Fruit fly (Drosophila melanogaster) whole organism, wandering third instar larva: ENCODE data around the gene PolZ2.

Source experiments
- Abd-B ChIP-seq: fragments of >200 bp; optimal IDR thresholded peaks from 2 replicates; lab custom pipeline; 2017; ENCODE audit warnings: missing biosample characterization, missing genetic modification characterization
- CG32264 ChIP-seq: fragments of 200-800 bp; sonication (Bioruptor generic); optimal IDR thresholded peaks from 2 replicates; lab custom pipeline; 2016; ENCODE audit warnings: missing biosample characterization, missing genetic modification characterization
- CrebA ChIP-seq: fragments of 200-800 bp; sonication (Bioruptor generic); optimal IDR thresholded peaks from 2 replicates; lab custom pipeline; 2016; ENCODE audit warnings: missing biosample characterization, mild to moderate bottlenecking, missing genetic modification characterization, borderline replicate concordance
- Dfd ChIP-seq: fragments of >200 bp; optimal IDR thresholded peaks from 2 replicates; lab custom pipeline; 2017; ENCODE audit warnings: missing biosample characterization, missing genetic modification characterization
- Dif ChIP-seq: fragments of 200-275, 200-300 bp; sonication (Bioruptor generic); optimal IDR thresholded peaks from 2 replicates; lab custom pipeline; 2018; ENCODE audit warnings: missing biosample characterization, missing genetic modification characterization; ENCODE audit not compliant: partially characterized antibody
- Hr78 ChIP-seq: fragments of >200 bp; optimal IDR thresholded peaks from 2 replicates; lab custom pipeline; 2017; ENCODE audit warnings: missing biosample characterization, missing genetic modification characterization
- Hr83 ChIP-seq: fragments of 200-300 bp; sonication (Bioruptor generic); optimal IDR thresholded peaks from 2 replicates; lab custom pipeline; 2016; ENCODE audit warnings: missing biosample characterization, mild to moderate bottlenecking, missing genetic modification characterization, moderate library complexity; ENCODE audit not compliant: poor library complexity, severe bottlenecking
- Jra ChIP-seq: sonication (Bioruptor generic); optimal IDR thresholded peaks from 2 replicates; lab custom pipeline; 2016; ENCODE audit warnings: missing biosample characterization, missing genetic modification characterization
- Mio ChIP-seq: sonication (Bioruptor generic); optimal IDR thresholded peaks from 2 replicates; lab custom pipeline; 2016; ENCODE audit warnings: missing biosample characterization, missing genetic modification characterization
- Myc ChIP-seq: fragments of >200 bp; optimal IDR thresholded peaks from 2 replicates; lab custom pipeline; 2017
- N ChIP-seq: fragments of >200 bp; optimal IDR thresholded peaks from 2 replicates; lab custom pipeline; 2018; ENCODE audit warnings: missing biosample characterization, missing external identifiers, missing genetic modification characterization
- OdsH ChIP-seq: fragments of 200-800 bp; sonication (Bioruptor generic); optimal IDR thresholded peaks from 2 replicates; lab custom pipeline; 2016; ENCODE audit warnings: missing biosample characterization, mild to moderate bottlenecking, missing genetic modification characterization
- Rel ChIP-seq, 2 experiments: fragments of 200-800 bp; sonication (Bioruptor generic) in 1 of 2; optimal IDR thresholded peaks; 2 replicates in 1 of 2; 3 replicates in 1 of 2; lab custom pipeline; 2016 to 2019; ENCODE audit warnings: mild to moderate bottlenecking in 2 of 2, missing biosample characterization in 2 of 2, missing genetic modification characterization in 2 of 2, moderate library complexity in 1 of 2
- Sp1 ChIP-seq: fragments of 200-800 bp; sonication (Bioruptor generic); optimal IDR thresholded peaks from 3 replicates; lab custom pipeline; 2019; ENCODE audit warnings: missing biosample characterization, mild to moderate bottlenecking, missing genetic modification characterization, moderate library complexity
- Vsx2 ChIP-seq: fragments of 200-300, 225-300 bp; sonication (Bioruptor generic); optimal IDR thresholded peaks from 2 replicates; lab custom pipeline; 2018; ENCODE audit warnings: missing biosample characterization, missing genetic modification characterization; ENCODE audit not compliant: partially characterized antibody
- br ChIP-seq: fragments of 200-800 bp; sonication (Bioruptor generic); optimal IDR thresholded peaks from 2 replicates; lab custom pipeline; 2016; ENCODE audit warnings: missing biosample characterization, missing genetic modification characterization
- brk ChIP-seq: fragments of 200-800 bp; sonication (Bioruptor generic); optimal IDR thresholded peaks from 2 replicates; lab custom pipeline; 2016; ENCODE audit warnings: missing biosample characterization, mild to moderate bottlenecking, missing genetic modification characterization
- dmrt93B ChIP-seq: fragments of 200-800 bp; sonication (Bioruptor generic); optimal IDR thresholded peaks from 2 replicates; lab custom pipeline; 2018; ENCODE audit warnings: missing biosample characterization, mild to moderate bottlenecking, missing genetic modification characterization
- ey ChIP-seq: fragments of 200-800 bp; sonication (Bioruptor generic); optimal IDR thresholded peaks from 2 replicates; lab custom pipeline; 2016; ENCODE audit warnings: missing biosample characterization, missing genetic modification characterization
- h ChIP-seq: fragments of 200-800 bp; sonication (Bioruptor generic); optimal IDR thresholded peaks from 3 replicates; lab custom pipeline; 2016; ENCODE audit warnings: missing biosample characterization, mild to moderate bottlenecking, missing genetic modification characterization
- jim ChIP-seq: fragments of 175-275, 200-325 bp; sonication (Bioruptor generic); optimal IDR thresholded peaks from 2 replicates; lab custom pipeline; 2016; ENCODE audit warnings: missing biosample characterization, mild to moderate bottlenecking, missing genetic modification characterization
- lola ChIP-seq: fragments of >200 bp; optimal IDR thresholded peaks from 2 replicates; lab custom pipeline; 2017; ENCODE audit warnings: missing biosample characterization, missing genetic modification characterization
- pan ChIP-seq: fragments of >200 bp; optimal IDR thresholded peaks from 2 replicates; lab custom pipeline; 2017
- psq ChIP-seq: fragments of 200-800 bp; sonication (Bioruptor generic); optimal IDR thresholded peaks from 3 replicates; lab custom pipeline; 2017; ENCODE audit warnings: missing biosample characterization, mild to moderate bottlenecking, missing genetic modification characterization, moderate library complexity
- sv ChIP-seq: fragments of 200-800 bp; sonication (Bioruptor generic); optimal IDR thresholded peaks from 3 replicates; lab custom pipeline; 2016; ENCODE audit warnings: missing biosample characterization, missing genetic modification characterization
- usp ChIP-seq: fragments of >200 bp; optimal IDR thresholded peaks from 2 replicates; lab custom pipeline; 2017; ENCODE audit warnings: missing biosample characterization, missing genetic modification characterization

PolZ2 gene

DNA sequence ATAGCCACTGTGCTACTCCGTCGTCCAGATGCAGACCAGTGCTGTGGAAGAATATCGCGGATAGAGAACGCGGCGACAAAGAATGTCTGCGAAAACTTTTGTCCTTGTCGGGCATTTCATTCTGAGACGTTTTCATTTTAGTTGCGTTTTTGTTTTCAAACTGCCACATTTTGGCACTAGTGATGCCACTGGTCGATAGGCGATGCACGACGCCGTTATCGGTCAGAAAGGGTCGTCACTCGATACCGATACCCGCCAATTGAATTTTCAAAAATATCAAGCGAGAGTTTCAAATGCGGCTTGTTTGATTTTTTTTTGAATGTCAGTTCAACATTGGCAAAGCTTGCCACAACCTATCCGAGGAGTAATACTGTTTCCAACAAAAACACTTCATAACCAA, 38.2 kb upstream of the PolZ2 start:
- TF ChIP-seq pan (lab: Kevin White, UChicago) (no peak), CrebA (GFP tag; lab: Kevin White, UChicago) (no peak), br (GFP tag; lab: Kevin White, UChicago) (no peak), lola (GFP tag; lab: Kevin White, UChicago) (no peak)

DNA sequence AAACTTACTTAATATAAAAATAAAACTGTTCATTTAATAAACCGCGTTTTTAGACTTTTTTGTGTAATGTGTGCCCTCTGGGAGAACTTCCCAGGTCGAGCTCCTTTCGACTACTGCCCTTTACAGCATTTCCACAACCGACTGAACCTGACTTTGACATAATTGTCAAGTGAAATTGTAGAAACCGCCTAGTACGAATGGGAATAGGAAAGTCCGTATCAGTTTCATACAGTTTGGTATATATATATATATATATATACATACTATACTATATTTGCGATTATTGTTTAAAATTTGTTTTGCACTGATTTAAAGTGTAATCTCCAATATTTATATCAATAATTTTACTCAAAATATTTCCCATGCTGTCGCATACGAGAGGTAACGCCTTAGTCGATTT, 37.6 kb upstream of the PolZ2 start, which contains the start of gene mia:
Gene mia (minus strand): TSS at position 101 of the 400 bp plus-strand sequence.
- no peak for TF ChIP-seq pan (lab: Kevin White, UChicago)
- TF ChIP-seq lola (GFP tag; lab: Kevin White, UChicago), result no peak
- no peak for TF ChIP-seq CG32264 (GFP tag; lab: Kevin White, UChicago)
- no peak for TF ChIP-seq Jra (GFP tag; lab: Kevin White, UChicago)
- no peak for TF ChIP-seq Sp1 (GFP tag; lab: Kevin White, UChicago)
- no peak for TF ChIP-seq Hr83 (GFP tag; lab: Kevin White, UChicago)
- no peak for TF ChIP-seq Dfd
- TF ChIP-seq, all 38 proteins: peak for 0

DNA sequence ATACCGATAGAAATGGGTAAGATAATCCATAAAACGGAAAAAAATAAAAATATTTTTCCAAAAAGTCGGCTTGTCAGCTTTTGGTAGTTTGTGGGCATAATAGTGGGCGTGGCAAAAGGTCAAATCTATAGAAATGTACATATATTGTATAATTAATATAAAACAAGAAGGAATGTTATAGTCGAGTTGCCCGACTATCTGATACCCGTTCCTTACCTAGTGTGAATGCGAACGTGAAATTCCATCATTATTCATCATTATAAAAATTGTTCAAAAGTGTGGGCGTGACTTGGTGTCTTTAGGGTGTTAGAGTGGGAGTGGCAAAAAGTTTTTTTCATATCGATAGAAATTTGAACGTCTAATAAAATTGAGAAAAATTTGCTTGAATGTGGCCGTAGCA, 37.1 kb upstream of the PolZ2 start:
- TF ChIP-seq br (GFP tag; lab: Kevin White, UChicago) (no peak), CrebA (GFP tag; lab: Kevin White, UChicago) (no peak)

DNA sequence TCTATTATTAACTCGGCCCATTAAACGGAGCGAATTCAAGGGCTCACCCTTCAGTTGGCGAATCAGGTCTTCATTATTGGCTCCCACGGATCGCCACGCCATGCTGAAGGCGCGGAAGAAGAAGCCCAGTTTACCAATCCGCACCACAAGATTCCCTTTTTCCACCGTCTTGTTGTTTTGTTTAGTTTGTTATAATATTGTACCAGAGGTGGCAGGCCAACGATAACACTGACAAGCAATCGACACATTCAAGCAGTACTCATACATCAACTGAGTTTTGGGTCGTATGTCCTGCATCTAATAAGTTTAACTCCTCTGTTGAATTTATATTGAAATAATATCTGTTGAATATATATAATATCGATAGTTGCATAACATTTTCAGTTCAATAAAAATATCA, 34.6 kb upstream of the PolZ2 start, which contains the start of gene Pcmt:
Gene Pcmt (minus strand): TSS at position 235 of the 400 bp plus-strand sequence.
- TF ChIP-seq jim (GFP tag; lab: Kevin White, UChicago) (no peak), Hr78 (no peak), Sp1 (GFP tag; lab: Kevin White, UChicago) (no peak), psq (GFP tag; lab: Kevin White, UChicago) (no peak), OdsH (GFP tag; lab: Kevin White, UChicago) (no peak), lola (GFP tag; lab: Kevin White, UChicago) (no peak), sv (GFP tag; lab: Kevin White, UChicago) (no peak), Vsx2 (GFP tag; lab: Kevin White, UChicago) (no peak), h (no peak), N (GFP tag; lab: Kevin White, UChicago) (no peak), brk (GFP tag; lab: Kevin White, UChicago) (no peak), Dif (GFP tag; lab: Kevin White, UChicago) (no peak), Mio (no peak), pan (lab: Kevin White, UChicago) (no peak), Rel (GFP tag; optimal IDR thresholded peaks at IDR 0.05; lab: Kevin White, UChicago) (no peak), Rel (tag; optimal IDR thresholded peaks at IDR 0.05; lab: Kevin White, UChicago) (no peak), br (GFP tag; lab: Kevin White, UChicago) (no peak), usp (GFP tag; lab: Kevin White, UChicago) (no peak), dmrt93B (GFP tag; lab: Kevin White, UChicago) (no peak), ey (GFP tag; lab: Kevin White, UChicago) (no peak)

DNA sequence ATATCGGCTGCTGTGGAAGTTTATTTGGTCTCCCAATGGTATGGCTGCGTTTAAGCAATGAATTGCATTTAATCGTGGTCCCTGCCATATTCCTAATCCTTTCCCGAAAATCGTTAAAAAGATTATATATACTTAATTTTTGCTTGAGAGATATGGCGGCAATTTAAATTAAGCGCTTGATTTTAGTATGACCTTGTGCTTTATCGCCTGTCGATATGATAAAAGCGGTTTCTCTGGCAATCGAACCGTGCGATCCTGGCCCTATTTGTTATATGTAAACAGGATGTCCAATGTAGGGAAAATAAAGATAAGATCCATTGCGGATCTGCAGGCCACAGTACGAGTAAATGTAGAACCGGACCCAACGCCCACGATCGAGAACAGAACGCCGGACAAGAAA, 33.8 kb upstream of the PolZ2 start, which contains the start of gene Snm1:
Gene Snm1 (plus strand): TSS at position 233 of the 400 bp plus-strand sequence.
- TF ChIP-seq Vsx2 (GFP tag; lab: Kevin White, UChicago) (peak; percentile 91), Jra (GFP tag; lab: Kevin White, UChicago) (no peak), Myc (no peak), brk (GFP tag; lab: Kevin White, UChicago) (no peak), Abd-B (no peak), Dif (GFP tag; lab: Kevin White, UChicago) (peak; percentile 71)

DNA sequence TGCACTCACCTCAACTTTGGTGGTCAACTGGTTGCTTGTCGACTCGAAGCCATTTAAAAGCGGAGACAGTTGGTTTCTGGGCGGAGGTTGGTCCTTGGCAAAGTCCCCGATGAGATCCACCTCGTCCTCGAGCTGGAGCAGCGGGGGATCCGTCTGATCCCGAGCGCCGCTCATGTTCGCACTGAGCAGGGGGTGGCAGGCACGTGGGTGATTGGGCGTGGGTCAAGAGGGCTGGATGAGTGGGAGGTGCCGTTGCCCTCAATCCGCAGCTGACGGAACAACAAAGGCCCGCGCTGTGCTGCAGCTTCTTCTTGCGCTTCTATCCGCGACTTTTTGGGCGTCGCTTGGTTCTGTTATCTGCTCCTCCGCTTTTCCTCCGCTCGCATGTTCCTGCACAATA, 25.7 kb upstream of the PolZ2 start:
- TF ChIP-seq pan (lab: Kevin White, UChicago) (no peak), Hr78 (no peak), jim (GFP tag; lab: Kevin White, UChicago) (no peak)
- TF ChIP-seq, all 38 proteins: peak for 0

DNA sequence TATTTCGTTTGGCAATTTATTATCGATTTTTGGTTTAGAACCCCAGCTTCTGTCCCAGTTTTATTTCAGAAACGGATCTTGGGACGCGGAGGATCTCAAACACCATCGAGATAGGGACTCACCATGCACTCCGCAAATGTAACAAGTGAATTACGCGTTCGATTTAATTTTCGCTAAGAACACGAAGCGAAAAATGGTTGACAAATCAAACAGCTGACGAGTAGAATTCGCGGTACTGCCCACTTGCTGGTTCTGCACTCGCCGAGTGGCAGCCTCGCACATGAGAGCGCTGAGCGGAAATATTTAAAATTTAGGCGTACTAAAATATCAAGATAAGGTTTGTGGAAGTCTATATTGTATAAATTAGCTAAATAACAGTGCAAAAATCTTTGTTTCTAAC, 25.3 kb upstream of the PolZ2 start, which contains the start of gene Pi4KIIalpha:
Gene Pi4KIIalpha (minus strand): TSS at position 233 of the 400 bp plus-strand sequence.
- TF ChIP-seq Rel (GFP tag; optimal IDR thresholded peaks at IDR 0.05; lab: Kevin White, UChicago) (no peak), Rel (tag; optimal IDR thresholded peaks at IDR 0.05; lab: Kevin White, UChicago) (peak; percentile 41), br (GFP tag; lab: Kevin White, UChicago) (no peak)
